Fruit fly (Drosophila melanogaster): ENCODE results near the gene Sce.

Gene Sce

dm6 chr3R:27656686-27657535, 24.9 kb downstream of the Sce start, which contains the start of gene tau:
Gene tau (minus strand): TSS chr3R:27656996.
- TF ChIP-seq CG32121 (GFP tag; IDR thresholded peaks at IDR 0.05) (peak; percentile 20; the same call in 1 of the 2 replicates), CG12605 (GFP tag; IDR thresholded peaks at IDR 0.05) (no peak)

- TF ChIP-seq fd96Ca (GFP tag; IDR thresholded peaks at IDR 0.05) (peak; percentile 46; the same call in 1 of the 3 replicates), CG12605 (GFP tag; IDR thresholded peaks at IDR 0.05) (no peak), Pif1B (GFP tag; optimal IDR thresholded peaks at IDR 0.05) (no peak), CG14655 (GFP tag; optimal IDR thresholded peaks at IDR 0.05) (peak; percentile 53), D1 (tag; optimal IDR thresholded peaks at IDR 0.05) (no peak), CG8301 (tag; optimal IDR thresholded peaks at IDR 0.05) (peak; percentile 47), gl (tag; optimal IDR thresholded peaks at IDR 0.05) (no peak), Snoo (tag; optimal IDR thresholded peaks at IDR 0.05) (no peak), CG8159 (tag; optimal IDR thresholded peaks at IDR 0.05) (peak; percentile 29), CG15710 (tag; optimal IDR thresholded peaks at IDR 0.05) (no peak), CG32121 (GFP tag; IDR thresholded peaks at IDR 0.05) (peak; percentile 59), CG9948 (tag; optimal IDR thresholded peaks at IDR 0.05) (peak; percentile 36), CG10348 (GFP tag; IDR thresholded peaks at IDR 0.05) (no peak), CG34367 (tag; optimal IDR thresholded peaks at IDR 0.05) (peak; percentile 5), rn (GFP tag; IDR thresholded peaks at IDR 0.05) (no peak), CG4496 (GFP tag; IDR thresholded peaks at IDR 0.05) (peak; percentile 60)
Observed at dm6 chr3R:27655109-27655508, 26.7 kb downstream of the Sce start.

dm6 chr3R:27652156-27652810, 29.5 kb downstream of the Sce start, which contains the start of gene RpS10a:
Gene RpS10a (plus strand): TSS chr3R:27652760.
- TF ChIP-seq Ets98B (GFP tag; IDR thresholded peaks at IDR 0.05) (no peak), CG15710 (tag; optimal IDR thresholded peaks at IDR 0.05) (no peak), CG4496 (GFP tag; IDR thresholded peaks at IDR 0.05) (no peak), CG14655 (GFP tag; optimal IDR thresholded peaks at IDR 0.05) (no peak), gl (tag; optimal IDR thresholded peaks at IDR 0.05) (no peak), fd96Ca (GFP tag; IDR thresholded peaks at IDR 0.05) (no peak), CG17806 (tag; optimal IDR thresholded peaks at IDR 0.05) (no peak), CG34367 (tag; optimal IDR thresholded peaks at IDR 0.05) (no peak), CG12605 (GFP tag; IDR thresholded peaks at IDR 0.05) (no peak), Pif1A (GFP tag; optimal IDR thresholded peaks at IDR 0.05) (no peak), EcR (GFP tag; optimal IDR thresholded peaks at IDR 0.05) (no peak), CG13204 (GFP tag; optimal IDR thresholded peaks at IDR 0.05) (no peak), D1 (tag; optimal IDR thresholded peaks at IDR 0.05) (no peak), CG9948 (tag; optimal IDR thresholded peaks at IDR 0.05) (no peak)

- TF ChIP-seq CG8301 (tag; optimal IDR thresholded peaks at IDR 0.05) (no peak), gl (tag; optimal IDR thresholded peaks at IDR 0.05) (no peak), Pif1B (GFP tag; optimal IDR thresholded peaks at IDR 0.05) (no peak), CG10348 (GFP tag; IDR thresholded peaks at IDR 0.05) (no peak), CG8159 (tag; optimal IDR thresholded peaks at IDR 0.05) (no peak)
Observed at dm6 chr3R:27651710-27652109, 30.1 kb downstream of the Sce start.

- TF ChIP-seq CG10348 (GFP tag; IDR thresholded peaks at IDR 0.05) (no peak), gl (tag; optimal IDR thresholded peaks at IDR 0.05) (no peak), CG14655 (GFP tag; optimal IDR thresholded peaks at IDR 0.05) (no peak), rn (GFP tag; IDR thresholded peaks at IDR 0.05) (no peak), CG34367 (tag; optimal IDR thresholded peaks at IDR 0.05) (no peak), fd96Ca (GFP tag; IDR thresholded peaks at IDR 0.05) (no peak), CG9948 (tag; optimal IDR thresholded peaks at IDR 0.05) (no peak), CG8159 (tag; optimal IDR thresholded peaks at IDR 0.05) (no peak), CG17806 (tag; optimal IDR thresholded peaks at IDR 0.05) (no peak), Ets98B (GFP tag; IDR thresholded peaks at IDR 0.05) (no peak), D1 (tag; optimal IDR thresholded peaks at IDR 0.05) (no peak)
Observed at dm6 chr3R:27647817-27648216, 34.0 kb downstream of the Sce start.

- TF ChIP-seq CG14655 (GFP tag; optimal IDR thresholded peaks at IDR 0.05), result no peak
- no peak for TF ChIP-seq CG4496 (GFP tag; IDR thresholded peaks at IDR 0.05)
- no peak for TF ChIP-seq Pif1B (GFP tag; optimal IDR thresholded peaks at IDR 0.05)
- TF ChIP-seq Snoo (tag; optimal IDR thresholded peaks at IDR 0.05), result no peak
- no peak for TF ChIP-seq CG15710 (tag; optimal IDR thresholded peaks at IDR 0.05)
- TF ChIP-seq CG12605 (GFP tag; IDR thresholded peaks at IDR 0.05), result no peak
- no peak for TF ChIP-seq Pif1A (GFP tag; optimal IDR thresholded peaks at IDR 0.05)
- no peak for TF ChIP-seq CG8159 (tag; optimal IDR thresholded peaks at IDR 0.05)
- no peak for TF ChIP-seq gl (tag; optimal IDR thresholded peaks at IDR 0.05)
- TF ChIP-seq EcR (GFP tag; optimal IDR thresholded peaks at IDR 0.05), result no peak
- no peak for TF ChIP-seq CG13204 (GFP tag; optimal IDR thresholded peaks at IDR 0.05)
- TF ChIP-seq Ets98B (GFP tag; IDR thresholded peaks at IDR 0.05), result no peak
- no peak for TF ChIP-seq CG8301 (tag; optimal IDR thresholded peaks at IDR 0.05)
- TF ChIP-seq CG9948 (tag; optimal IDR thresholded peaks at IDR 0.05), result no peak
Observed at dm6 chr3R:27643080-27643479, 38.7 kb downstream of the Sce start.

Measured in whole organism, pupa.